Fruit fly (Drosophila melanogaster) whole organism, embryonic: Measurements from ENCODE around the gene Cyp12a4.

Experiments
- B-H2 ChIP-seq: fragments of 200-800 bp; sonication (Bioruptor generic); optimal IDR thresholded peaks from 2 replicates; lab custom pipeline; 2018; ENCODE audit warnings: missing biosample characterization, mild to moderate bottlenecking, missing genetic modification characterization
- CG10431 ChIP-seq: fragments of 200-800 bp; sonication (Bioruptor generic); optimal IDR thresholded peaks from 3 replicates; lab custom pipeline; 2018; ENCODE audit warnings: missing biosample characterization, mild to moderate bottlenecking, missing genetic modification characterization
- CG11456 ChIP-seq: fragments of 200-800 bp; sonication (Bioruptor generic); IDR thresholded peaks from 3 replicates; pipeline ENCODE4 v1.3.6; 2022; ENCODE audit warnings: missing biosample characterization, missing genetic modification characterization
- CG11696 ChIP-seq: fragments of 200-800 bp; sonication (Bioruptor generic); IDR thresholded peaks from 2 replicates; pipeline ENCODE4 v1.3.6; 2022; ENCODE audit warnings: missing biosample characterization, missing genetic modification characterization
- CG1529 ChIP-seq: fragments of 200-800 bp; sonication (Bioruptor generic); optimal IDR thresholded peaks from 3 replicates; lab custom pipeline; 2018; ENCODE audit warnings: missing biosample characterization, missing genetic modification characterization
- CG18011 ChIP-seq: fragments of 200-800 bp; sonication (Bioruptor generic); optimal IDR thresholded peaks from 2 replicates; lab custom pipeline; 2017; ENCODE audit warnings: missing biosample characterization, missing genetic modification characterization, mild to moderate bottlenecking, moderate library complexity, missing genotype
- CG2120 ChIP-seq: fragments of 200-800 bp; sonication (Bioruptor generic); optimal IDR thresholded peaks from 3 replicates; lab custom pipeline; 2016; ENCODE audit warnings: missing biosample characterization, missing genetic modification characterization
- CG2202 ChIP-seq: fragments of 200-800 bp; sonication (Bioruptor generic); optimal IDR thresholded peaks from 2 replicates; lab custom pipeline; 2018; ENCODE audit warnings: missing biosample characterization, mild to moderate bottlenecking, missing genetic modification characterization
- CG31365 ChIP-seq: fragments of 200-800 bp; sonication (Bioruptor generic); optimal IDR thresholded peaks from 2 replicates; lab custom pipeline; 2018; ENCODE audit warnings: missing biosample characterization, mild to moderate bottlenecking, missing genetic modification characterization
- CG3838 ChIP-seq: fragments of 200-800 bp; sonication (Bioruptor generic); optimal IDR thresholded peaks from 3 replicates; lab custom pipeline; 2016; ENCODE audit warnings: missing biosample characterization, missing genetic modification characterization
- CG4282 ChIP-seq: fragments of 200-800 bp; sonication (Bioruptor generic); optimal IDR thresholded peaks from 2 replicates; lab custom pipeline; 2016; ENCODE audit warnings: missing biosample characterization, missing genetic modification characterization
- CG4404 ChIP-seq: fragments of 200-800 bp; sonication (Bioruptor generic); IDR thresholded peaks from 2 replicates; pipeline ENCODE4 v1.3.6; 2022; ENCODE audit warnings: missing biosample characterization, missing genetic modification characterization
- CG4820 ChIP-seq: fragments of 200-800 bp; sonication (Bioruptor generic); optimal IDR thresholded peaks from 3 replicates; lab custom pipeline; 2016; ENCODE audit warnings: missing biosample characterization, missing genetic modification characterization
- CG6654 ChIP-seq: fragments of 200-800 bp; sonication (Bioruptor generic); optimal IDR thresholded peaks from 2 replicates; lab custom pipeline; 2017; ENCODE audit warnings: missing biosample characterization, mild to moderate bottlenecking, missing genetic modification characterization
- CG6689 ChIP-seq: fragments of 200-800 bp; sonication (Bioruptor generic); IDR thresholded peaks from 2 replicates; pipeline ENCODE4 v1.3.6; 2022; ENCODE audit warnings: missing biosample characterization, missing genetic modification characterization
- CG8281 ChIP-seq: fragments of 200-800 bp; sonication (Bioruptor generic); optimal IDR thresholded peaks from 2 replicates; lab custom pipeline; 2018; ENCODE audit warnings: missing biosample characterization, mild to moderate bottlenecking, missing genetic modification characterization, moderate library complexity
- CG8478 ChIP-seq: fragments of >200 bp; optimal IDR thresholded peaks from 2 replicates; lab custom pipeline; 2018
- CG9727 ChIP-seq: fragments of 200-800 bp; sonication (Bioruptor generic); optimal IDR thresholded peaks from 3 replicates; lab custom pipeline; 2017; ENCODE audit warnings: missing biosample characterization, mild to moderate bottlenecking, missing genetic modification characterization
- CG9817 ChIP-seq: fragments of 200-800 bp; sonication (Bioruptor generic); optimal IDR thresholded peaks from 2 replicates; lab custom pipeline; 2018; ENCODE audit warnings: missing biosample characterization, mild to moderate bottlenecking, missing genetic modification characterization, moderate library complexity
- CHES-1-like ChIP-seq: fragments of 200-800 bp; sonication (Bioruptor generic); optimal IDR thresholded peaks from 2 replicates; lab custom pipeline; 2016; ENCODE audit warnings: missing biosample characterization, missing genetic modification characterization
- Hsf ChIP-seq: fragments of 200-800 bp; sonication (Bioruptor generic); optimal IDR thresholded peaks from 3 replicates; lab custom pipeline; 2016; ENCODE audit warnings: missing biosample characterization, missing genetic modification characterization
- Lim3 ChIP-seq: fragments of 200-800 bp; sonication (Bioruptor generic); IDR thresholded peaks from 2 replicates; pipeline ENCODE4 v1.3.6; 2022; ENCODE audit warnings: missing biosample characterization, missing genetic modification characterization
- PHDP ChIP-seq: fragments of 200-800 bp; sonication (Bioruptor generic); optimal IDR thresholded peaks from 3 replicates; lab custom pipeline; 2018; ENCODE audit warnings: missing biosample characterization, mild to moderate bottlenecking, missing genetic modification characterization, moderate library complexity
- Ravus ChIP-seq: fragments of 200-800 bp; sonication (Bioruptor generic); IDR thresholded peaks from 2 replicates; pipeline ENCODE4 v1.3.6; 2022; ENCODE audit warnings: missing biosample characterization, missing genetic modification characterization
- Scr ChIP-seq: fragments of 200-800 bp; sonication (Bioruptor generic); IDR thresholded peaks from 2 replicates; pipeline ENCODE4 v1.3.6; 2022; ENCODE audit warnings: missing biosample characterization, missing genetic modification characterization; ENCODE audit not compliant: partially characterized antibody
- Stat92E ChIP-seq, 3 experiments: fragments of >200 bp in 2 of 3; fragments of 200-800 bp in 1 of 3; sonication (Bioruptor generic) in 1 of 3; optimal IDR thresholded peaks; 2 replicates each; lab custom pipeline; 2017 to 2019; ENCODE audit warnings: missing biosample characterization in 3 of 3, missing genetic modification characterization in 3 of 3, mild to moderate bottlenecking in 1 of 3, moderate library complexity in 1 of 3
- Trl ChIP-seq, 3 experiments: fragments of >200 bp in 2 of 3; fragments of 200-800 bp in 1 of 3; sonication (Bioruptor generic) in 1 of 3; optimal IDR thresholded peaks; 2 replicates in 1 of 3; 3 replicates in 2 of 3; lab custom pipeline; 2016 to 2017; ENCODE audit warnings: missing biosample characterization in 1 of 3, missing genetic modification characterization in 1 of 3
- ab ChIP-seq: fragments of 200-800 bp; sonication (Bioruptor generic); optimal IDR thresholded peaks from 2 replicates; lab custom pipeline; 2016; ENCODE audit warnings: missing biosample characterization, missing genetic modification characterization
- bowl ChIP-seq: fragments of 200-800 bp; sonication (Bioruptor generic); IDR thresholded peaks from 2 replicates; pipeline ENCODE4 v1.3.6; 2022; ENCODE audit warnings: missing biosample characterization, missing genetic modification characterization
- btn ChIP-seq: fragments of 200-800 bp; sonication (Bioruptor generic); optimal IDR thresholded peaks from 2 replicates; lab custom pipeline; 2016; ENCODE audit warnings: missing biosample characterization, missing genetic modification characterization
- emc ChIP-seq: fragments of 200-800 bp; sonication (Bioruptor generic); optimal IDR thresholded peaks from 2 replicates; lab custom pipeline; 2016; ENCODE audit warnings: missing biosample characterization, missing genetic modification characterization
- eve ChIP-seq, 2 experiments: fragments of >200 bp; optimal IDR thresholded peaks; 2 replicates each; lab custom pipeline; 2017; ENCODE audit warnings: missing biosample characterization in 2 of 2, missing genetic modification characterization in 2 of 2
- fru ChIP-seq: fragments of >200 bp; optimal IDR thresholded peaks from 2 replicates; lab custom pipeline; 2017
- grau ChIP-seq: fragments of 200-800 bp; optimal IDR thresholded peaks from 3 replicates; lab custom pipeline; 2019; ENCODE audit warnings: missing biosample characterization, mild to moderate bottlenecking, missing genetic modification characterization, moderate library complexity
- gsb-n ChIP-seq: fragments of 200-800 bp; sonication (Bioruptor generic); optimal IDR thresholded peaks from 3 replicates; lab custom pipeline; 2018; ENCODE audit warnings: missing biosample characterization, mild to moderate bottlenecking, missing genetic modification characterization
- h ChIP-seq: fragments of >200 bp; optimal IDR thresholded peaks from 2 replicates; lab custom pipeline; 2017
- kay ChIP-seq: fragments of 200-800 bp; sonication (Bioruptor generic); optimal IDR thresholded peaks from 2 replicates; lab custom pipeline; 2016; ENCODE audit warnings: missing biosample characterization, missing genetic modification characterization
- kni ChIP-seq: fragments of 200-800 bp; sonication (Bioruptor generic); optimal IDR thresholded peaks from 3 replicates; lab custom pipeline; 2017; ENCODE audit warnings: mild to moderate bottlenecking, missing biosample characterization, missing genetic modification reagents, missing genetic modification characterization
- maf-S ChIP-seq: fragments of 200-800 bp; sonication (Bioruptor generic); optimal IDR thresholded peaks from 2 replicates; lab custom pipeline; 2016; ENCODE audit warnings: missing biosample characterization, missing genetic modification characterization
- nau ChIP-seq: fragments of 200-800 bp; sonication (Bioruptor generic); optimal IDR thresholded peaks from 3 replicates; lab custom pipeline; 2017; ENCODE audit warnings: missing biosample characterization, mild to moderate bottlenecking, missing genetic modification characterization, missing genetic modification reagents
- oc ChIP-seq: fragments of 200-800 bp; sonication (Bioruptor generic); optimal IDR thresholded peaks from 2 replicates; lab custom pipeline; 2018; ENCODE audit warnings: missing biosample characterization, mild to moderate bottlenecking, missing genetic modification characterization, moderate library complexity
- pan ChIP-seq, 4 experiments: fragments of >200 bp in 3 of 4; fragments of 200-800 bp in 1 of 4; sonication (Bioruptor generic) in 1 of 4; optimal IDR thresholded peaks in 3 of 4; IDR thresholded peaks in 1 of 4; 2 replicates each; pipeline versions ENCODE4 v1.3.6 to Lab custom; 2017 to 2022; ENCODE audit warnings: missing biosample characterization in 2 of 4, missing genetic modification characterization in 2 of 4, mixed read lengths in 1 of 4
- pfk ChIP-seq: fragments of 200-800 bp; sonication (Bioruptor generic); optimal IDR thresholded peaks from 2 replicates; lab custom pipeline; 2018; ENCODE audit warnings: missing biosample characterization, mild to moderate bottlenecking, missing genetic modification characterization, moderate library complexity
- psq ChIP-seq: fragments of 200-800 bp; sonication (Bioruptor generic); optimal IDR thresholded peaks from 2 replicates; lab custom pipeline; 2017; ENCODE audit warnings: missing biosample characterization, missing genetic modification characterization
- repo ChIP-seq: fragments of 200-800 bp; sonication (Bioruptor generic); optimal IDR thresholded peaks from 2 replicates; lab custom pipeline; 2016; ENCODE audit warnings: missing biosample characterization, missing genetic modification characterization
- schlank ChIP-seq: fragments of 200-800 bp; sonication (Bioruptor generic); optimal IDR thresholded peaks from 2 replicates; lab custom pipeline; 2018; ENCODE audit warnings: missing biosample characterization, mild to moderate bottlenecking, missing genetic modification characterization
- scrt ChIP-seq: fragments of 200-800 bp; sonication (Bioruptor generic); optimal IDR thresholded peaks from 2 replicates; lab custom pipeline; 2018; ENCODE audit warnings: missing biosample characterization, mild to moderate bottlenecking, missing genetic modification characterization, moderate library complexity
- sd ChIP-seq: fragments of 200-800 bp; sonication (Bioruptor generic); optimal IDR thresholded peaks from 3 replicates; lab custom pipeline; 2018; ENCODE audit warnings: missing biosample characterization, mild to moderate bottlenecking, missing genetic modification characterization, moderate library complexity
- sisA ChIP-seq: fragments of 200-800 bp; sonication (Bioruptor generic); IDR thresholded peaks from 2 replicates; pipeline ENCODE4 v1.3.6; 2022; ENCODE audit warnings: missing biosample characterization, missing genetic modification characterization
- sob ChIP-seq: fragments of 200-800 bp; sonication (Bioruptor generic); IDR thresholded peaks from 2 replicates; pipeline ENCODE4 v1.3.6; 2022; ENCODE audit warnings: missing biosample characterization, missing genetic modification characterization
- trem ChIP-seq: fragments of 200-800 bp; optimal IDR thresholded peaks from 3 replicates; lab custom pipeline; 2019; ENCODE audit warnings: missing biosample characterization, mild to moderate bottlenecking, missing genetic modification characterization, moderate library complexity

The Cyp12a4 gene

dm6 chr3R:19166077-19166778 lies 31.3 kb downstream of the Cyp12a4 start (continued):
- TF ChIP-seq Trl (optimal IDR thresholded peaks at IDR 0.05; lab: Kevin White, UChicago) (no peak), Trl (GFP tag; optimal IDR thresholded peaks at IDR 0.05; lab: Kevin White, UChicago) (no peak), B-H2 (GFP tag; lab: Kevin White, UChicago) (no peak), sd (tag; lab: Kevin White, UChicago) (peak; percentile 60), CG2202 (no peak), CG4282 (GFP tag; lab: Kevin White, UChicago) (no peak), fru (lab: Kevin White, UChicago) (no peak), CG2120 (GFP tag; lab: Kevin White, UChicago) (peak; percentile 31), scrt (GFP tag; lab: Kevin White, UChicago) (peak; percentile 82), maf-S (GFP tag; lab: Kevin White, UChicago) (no peak), Hsf (GFP tag; lab: Kevin White, UChicago) (no peak), sisA (GFP tag; lab: Robert Waterston, UW) (no peak), kni (peak; percentile 75), CHES-1-like (GFP tag; lab: Kevin White, UChicago) (no peak), CG8478 (no peak), PHDP (peak; percentile 34), ab (no peak), CG18011 (GFP tag; lab: Kevin White, UChicago) (no peak), CG9817 (no peak), CG9727 (GFP tag; lab: Kevin White, UChicago) (no peak), nau (GFP tag; lab: Kevin White, UChicago) (no peak), eve (GFP tag; optimal IDR thresholded peaks at IDR 0.05; lab: Kevin White, UChicago) (no peak), btn (GFP tag; lab: Kevin White, UChicago) (no peak), CG1529 (GFP tag; lab: Kevin White, UChicago) (no peak), oc (peak; percentile 23), gsb-n (tag; lab: Kevin White, UChicago) (peak; percentile 1), Scr (GFP tag; lab: Robert Waterston, UW) (no peak), CG31365 (tag; lab: Kevin White, UChicago) (no peak), CG6654 (GFP tag; lab: Kevin White, UChicago) (no peak), bowl (GFP tag; lab: Robert Waterston, UW) (no peak), CG3838 (GFP tag; lab: Kevin White, UChicago) (no peak), CG6689 (GFP tag; lab: Robert Waterston, UW) (no peak), Stat92E (GFP tag; optimal IDR thresholded peaks at IDR 0.05; lab: Kevin White, UChicago) (peak in 1 of 3 experiments; percentile 1), Lim3 (GFP tag; lab: Robert Waterston, UW) (no peak), CG11696 (GFP tag; lab: Robert Waterston, UW) (no peak), grau (tag; lab: Kevin White, UChicago) (no peak), emc (no peak), h (lab: Kevin White, UChicago) (no peak), CG8281 (tag; lab: Kevin White, UChicago) (no peak), schlank (tag; lab: Kevin White, UChicago) (no peak), repo (no peak), pfk (GFP tag; lab: Kevin White, UChicago) (no peak), CG10431 (GFP tag; lab: Kevin White, UChicago) (peak; percentile 52), CG4404 (GFP tag; lab: Robert Waterston, UW) (no peak), trem (tag; lab: Kevin White, UChicago) (no peak), sob (no peak), CG11456 (GFP tag; lab: Robert Waterston, UW) (no peak), CG4820 (GFP tag; lab: Kevin White, UChicago) (no peak), pan (optimal IDR thresholded peaks at IDR 0.05; lab: Kevin White, UChicago) (no peak), pan (GFP tag; optimal IDR thresholded peaks at IDR 0.05 in 1 of 2, IDR thresholded peaks at IDR 0.05 in 1 of 2) (no peak), Ravus (GFP tag; lab: Robert Waterston, UW) (no peak), psq (GFP tag; lab: Kevin White, UChicago) (peak; percentile 32), kay (GFP tag; lab: Kevin White, UChicago) (no peak)
